Fruit fly (Drosophila melanogaster) whole organism, wandering third instar larva: ENCODE measurements around the gene Ppt1.

Source experiments
- br ChIP-seq: fragments of 200-800 bp; sonication (Bioruptor generic); optimal IDR thresholded peaks from 2 replicates; lab custom pipeline; 2016; ENCODE audit warnings: missing biosample characterization, missing genetic modification characterization
- psq ChIP-seq: fragments of 200-800 bp; sonication (Bioruptor generic); optimal IDR thresholded peaks from 3 replicates; lab custom pipeline; 2017; ENCODE audit warnings: missing biosample characterization, mild to moderate bottlenecking, missing genetic modification characterization, moderate library complexity

DNA sequence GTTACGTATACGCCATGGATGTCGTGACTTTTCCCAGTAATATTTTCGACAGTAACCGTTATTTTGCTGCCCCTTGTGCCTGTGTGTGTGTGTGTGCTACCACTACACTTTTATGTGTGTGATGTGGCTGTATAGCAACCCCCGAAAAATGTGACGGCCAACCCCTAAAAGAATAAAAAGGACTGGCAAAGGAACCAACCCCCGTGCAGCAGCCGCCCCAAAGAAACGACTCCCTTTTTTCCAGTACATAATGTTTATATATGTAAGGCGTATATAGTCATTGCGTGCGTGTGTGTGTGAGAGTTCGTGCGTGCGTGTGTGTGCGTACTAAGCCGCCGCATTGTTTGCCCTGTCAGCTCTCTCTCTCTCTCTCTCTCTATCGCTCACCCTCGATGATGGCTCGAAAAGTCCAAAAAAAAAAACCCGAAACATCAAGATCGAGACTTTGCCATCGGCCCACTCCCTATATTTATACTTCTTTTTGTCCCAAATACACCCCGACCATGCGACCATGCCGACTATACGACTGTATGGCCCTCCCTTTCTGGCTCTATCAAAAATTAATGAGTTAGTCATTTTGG lies 49.3 kb downstream of the Ppt1 start:
- TF ChIP-seq psq (GFP tag; lab: Kevin White, UChicago) (no peak), br (no peak)
